Worm (Caenorhabditis elegans) whole organism, late embryonic: Measurements from ENCODE around the gene col-94.

Source experiments
- ceh-30 ChIP-seq: fragments of 150-350 bp; optimal IDR thresholded peaks from 2 replicates; lab custom pipeline; 2014; ENCODE audit warnings: missing biosample characterization, missing genetic modification characterization
- dve-1 ChIP-seq: sonication (generic microtip); optimal IDR thresholded peaks from 2 replicates; lab custom pipeline; 2017; ENCODE audit warnings: antibody characterized with exemption, mild to moderate bottlenecking, missing genetic modification characterization, missing compliant biosample characterization
- nhr-11 ChIP-seq: fragments of 150-350 bp; optimal IDR thresholded peaks from 2 replicates; lab custom pipeline; 2014; ENCODE audit warnings: missing biosample characterization, missing genetic modification characterization
- npax-4 ChIP-seq: sonication (generic microtip); optimal IDR thresholded peaks from 2 replicates; lab custom pipeline; 2016; ENCODE audit warnings: missing genetic modification characterization, missing compliant biosample characterization

DNA sequence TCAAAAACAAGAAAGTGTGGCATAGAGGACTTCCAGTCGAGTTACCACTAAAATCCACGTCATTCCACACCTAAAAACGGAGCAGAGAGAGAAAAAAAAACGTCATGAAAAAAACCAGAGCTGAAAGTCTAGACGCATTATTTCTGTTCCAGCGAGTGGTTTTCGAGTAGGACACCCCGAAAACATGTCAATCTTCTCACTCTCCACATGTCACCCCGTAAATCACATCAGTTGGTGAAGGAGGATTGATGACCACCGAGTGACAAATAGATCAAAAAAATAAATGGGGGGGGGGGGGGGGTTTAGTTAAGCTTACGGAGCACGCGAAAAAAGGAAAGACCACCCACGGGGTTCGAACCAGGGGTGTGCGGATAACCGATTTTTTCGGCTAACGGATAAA lies 30.0 kb downstream of the col-94 start:
- TF ChIP-seq npax-4 (no peak), dve-1 (tag; lab: Kevin White, UChicago) (no peak), ceh-30 (tag; lab: Kevin White, UChicago) (no peak), nhr-11 (tag; lab: Kevin White, UChicago) (no peak)
